Worm (Caenorhabditis elegans): Measurements from ENCODE around the gene T26G10.1.

ce11 chrIII:9390924-9391323, 15.5 kb downstream of the T26G10.1 start:
- TF ChIP-seq ama-1 (optimal IDR thresholded peaks at IDR 0.05), result no peak
- no peak for TF ChIP-seq ceh-36 (tag; optimal IDR thresholded peaks at IDR 0.05)
- no peak for TF ChIP-seq scrt-1 (GFP tag; IDR thresholded peaks at IDR 0.05)
- TF ChIP-seq tbx-37 (GFP tag; conservative IDR thresholded peaks at IDR 0.05), result no peak
- TF ChIP-seq F13C5.2 (tag; optimal IDR thresholded peaks at IDR 0.05), result no peak

All from whole organism, early embryonic.